Worm (Caenorhabditis elegans) whole organism, early embryonic: ENCODE measurements around the gene fbxb-103.

Experiments used
- B0310.2 ChIP-seq: sonication (generic microtip); optimal IDR thresholded peaks from 2 replicates; lab custom pipeline; 2016; ENCODE audit warnings: mild to moderate bottlenecking, missing genetic modification characterization, missing compliant biosample characterization
- F13C5.2 ChIP-seq: sonication (generic microtip); optimal IDR thresholded peaks from 2 replicates; lab custom pipeline; 2017; ENCODE audit warnings: mild to moderate bottlenecking, missing genetic modification characterization, inconsistent platforms, missing compliant biosample characterization
- aly-1 ChIP-seq: sonication (generic microtip); optimal IDR thresholded peaks from 2 replicates; lab custom pipeline; 2016; ENCODE audit warnings: missing genetic modification characterization, missing compliant biosample characterization
- ama-1 ChIP-seq: fragments of 150-350 bp; optimal IDR thresholded peaks from 2 replicates; lab custom pipeline; 2014
- ceh-13 ChIP-seq: fragments of 200-800 bp; sonication (Bioruptor generic); optimal IDR thresholded peaks from 2 replicates; lab custom pipeline; 2018; ENCODE audit warnings: mild to moderate bottlenecking, missing genetic modification characterization, missing compliant biosample characterization
- ceh-36 ChIP-seq: sonication (generic microtip); optimal IDR thresholded peaks from 2 replicates; lab custom pipeline; 2016; ENCODE audit warnings: missing genetic modification characterization, inconsistent platforms, missing compliant biosample characterization
- ets-7 ChIP-seq: sonication (generic microtip); optimal IDR thresholded peaks from 2 replicates; lab custom pipeline; 2016; ENCODE audit warnings: missing genotype, missing genetic modification characterization, missing compliant biosample characterization
- flt-1 ChIP-seq: fragments of 200-800 bp; sonication (Bioruptor generic); IDR thresholded peaks from 2 replicates; pipeline ENCODE4 v1.3.6; 2022; ENCODE audit warnings: missing genetic modification characterization, missing compliant biosample characterization
- hmbx-1 ChIP-seq: sonication (generic microtip); optimal IDR thresholded peaks from 2 replicates; lab custom pipeline; 2016; ENCODE audit warnings: mild to moderate bottlenecking, missing genetic modification characterization, missing compliant biosample characterization
- hmg-4 ChIP-seq: fragments of 200-800 bp; sonication (Bioruptor generic); optimal IDR thresholded peaks from 2 replicates; lab custom pipeline; 2018; ENCODE audit warnings: mild to moderate bottlenecking, missing genetic modification characterization, missing compliant biosample characterization
- hnd-1 ChIP-seq: sonication (generic microtip); optimal IDR thresholded peaks from 2 replicates; lab custom pipeline; 2016; ENCODE audit warnings: missing genetic modification characterization, missing compliant biosample characterization
- pes-1 ChIP-seq: fragments of 200-800 bp; sonication (Bioruptor generic); IDR thresholded peaks from 2 replicates; pipeline ENCODE4 v1.3.6; 2022; ENCODE audit warnings: missing genetic modification reagents, missing genetic modification characterization, missing compliant biosample characterization
- scrt-1 ChIP-seq: fragments of 200-800 bp; sonication (Bioruptor generic); IDR thresholded peaks from 2 replicates; pipeline ENCODE4 v1.3.6; 2022; ENCODE audit warnings: missing genetic modification characterization, missing compliant biosample characterization
- sea-1 ChIP-seq: fragments of 200-800 bp; sonication (Bioruptor generic); conservative IDR thresholded peaks from 2 replicates; pipeline ENCODE4 v1.3.6; 2022; ENCODE audit warnings: missing genetic modification characterization, missing compliant biosample characterization
- tbx-11 ChIP-seq: fragments of 200-800 bp; sonication (Bioruptor generic); IDR thresholded peaks from 2 replicates; pipeline ENCODE4 v1.3.6; 2022; ENCODE audit warnings: missing genetic modification characterization, missing compliant biosample characterization
- tbx-37 ChIP-seq: fragments of 200-800 bp; sonication (Bioruptor generic); conservative IDR thresholded peaks from 2 replicates; pipeline ENCODE4 v1.3.6; 2022; ENCODE audit warnings: missing genetic modification reagents, missing genetic modification characterization, missing compliant biosample characterization
- tra-4 ChIP-seq: sonication (generic microtip); optimal IDR thresholded peaks from 2 replicates; lab custom pipeline; 2017; ENCODE audit warnings: missing genetic modification characterization, missing compliant biosample characterization

fbxb-103 gene

DNA sequence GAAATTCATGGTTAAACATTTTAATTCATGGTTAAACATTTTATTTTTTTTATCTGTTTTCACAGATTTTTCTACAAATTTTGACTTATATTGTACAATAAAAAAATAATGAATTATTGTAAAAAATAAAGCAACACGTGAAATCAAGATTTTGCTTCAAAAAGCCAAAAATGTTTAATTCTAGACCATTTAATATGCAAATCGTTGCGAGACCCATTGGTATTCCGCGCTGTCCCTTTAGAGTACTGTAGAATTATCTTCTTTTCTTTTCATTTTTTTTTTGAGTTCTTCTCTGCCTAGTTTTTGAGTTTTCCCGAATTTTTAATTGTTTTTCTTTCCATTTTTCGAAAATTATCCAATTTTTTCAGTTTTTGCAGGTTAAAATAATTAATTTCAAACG lies 27.1 kb downstream of the fbxb-103 start, which contains the start of gene Y14H12B.1:
Gene Y14H12B.1 (plus strand): TSS at position 363 of the 400 bp plus-strand sequence.
- TF ChIP-seq ceh-36 (tag; lab: Kevin White, UChicago) (no peak), tbx-11 (GFP tag; lab: Robert Waterston, UW) (no peak), scrt-1 (GFP tag; lab: Robert Waterston, UW) (no peak), pes-1 (GFP tag; lab: Robert Waterston, UW) (no peak), hnd-1 (tag; lab: Kevin White, UChicago) (no peak), ets-7 (tag; lab: Kevin White, UChicago) (no peak), ama-1 (lab: Kevin White, UChicago) (no peak), tra-4 (tag; lab: Kevin White, UChicago) (no peak), F13C5.2 (tag; lab: Kevin White, UChicago) (no peak), aly-1 (tag; lab: Kevin White, UChicago) (no peak), tbx-37 (GFP tag; lab: Robert Waterston, UW) (no peak)

ce11 chrII:3935098-3935497 lies 28.2 kb downstream of the fbxb-103 start:
- TF ChIP-seq B0310.2 (tag; lab: Kevin White, UChicago), result no peak
- no peak for TF ChIP-seq tbx-37 (GFP tag; lab: Robert Waterston, UW)
- TF ChIP-seq scrt-1 (GFP tag; lab: Robert Waterston, UW), result no peak
- no peak for TF ChIP-seq sea-1 (GFP tag; lab: Robert Waterston, UW)
- no peak for TF ChIP-seq ceh-36 (tag; lab: Kevin White, UChicago)

ce11 chrII:3935990-3936389 lies 29.1 kb downstream of the fbxb-103 start:
- no peak for TF ChIP-seq hmg-4 (GFP tag; lab: Kevin White, UChicago)
- TF ChIP-seq pes-1 (GFP tag; lab: Robert Waterston, UW), result no peak
- TF ChIP-seq ets-7 (tag; lab: Kevin White, UChicago), result no peak
- TF ChIP-seq hnd-1 (tag; lab: Kevin White, UChicago), result no peak
- no peak for TF ChIP-seq F13C5.2 (tag; lab: Kevin White, UChicago)
- TF ChIP-seq flt-1 (GFP tag; lab: Robert Waterston, UW), result no peak
- no peak for TF ChIP-seq hmbx-1 (tag; lab: Kevin White, UChicago)
- TF ChIP-seq sea-1 (GFP tag; lab: Robert Waterston, UW), result no peak
- TF ChIP-seq ceh-13 (GFP tag; lab: Kevin White, UChicago), result no peak
- TF ChIP-seq aly-1 (tag; lab: Kevin White, UChicago), result no peak
- no peak for TF ChIP-seq ceh-36 (tag; lab: Kevin White, UChicago)
- TF ChIP-seq tra-4 (tag; lab: Kevin White, UChicago), result no peak
- no peak for TF ChIP-seq tbx-11 (GFP tag; lab: Robert Waterston, UW)
- TF ChIP-seq scrt-1 (GFP tag; lab: Robert Waterston, UW), result no peak
- no peak for TF ChIP-seq tbx-37 (GFP tag; lab: Robert Waterston, UW)

ce11 chrII:3947404-3947803 lies 40.5 kb downstream of the fbxb-103 start:
- TF ChIP-seq hmbx-1 (tag; lab: Kevin White, UChicago), result no peak

DNA sequence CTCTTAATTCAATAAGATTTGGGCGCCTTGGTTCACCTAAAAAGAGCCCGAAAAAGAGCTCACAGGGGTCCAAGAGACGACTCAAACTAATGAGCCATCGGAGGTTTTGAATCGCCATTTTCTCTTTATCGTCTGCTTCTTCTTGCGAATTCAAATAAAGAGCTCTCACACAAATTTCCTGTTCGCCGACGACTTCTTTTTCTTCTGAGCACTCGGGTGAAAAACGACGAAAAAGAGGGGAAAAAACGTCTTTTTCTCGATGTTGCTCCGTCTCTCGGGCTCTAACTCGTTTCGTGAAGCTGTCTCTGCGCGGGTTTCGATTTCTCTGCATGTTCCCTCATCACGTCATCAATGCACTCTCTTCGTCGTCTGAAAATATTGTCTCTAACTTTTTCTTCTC lies 41.6 kb downstream of the fbxb-103 start:
- TF ChIP-seq tbx-37 (GFP tag; lab: Robert Waterston, UW), result no peak
- TF ChIP-seq ets-7 (tag; lab: Kevin White, UChicago), result no peak
- TF ChIP-seq sea-1 (GFP tag; lab: Robert Waterston, UW), result no peak
- no peak for TF ChIP-seq scrt-1 (GFP tag; lab: Robert Waterston, UW)
- no peak for TF ChIP-seq ceh-13 (GFP tag; lab: Kevin White, UChicago)
- TF ChIP-seq hmg-4 (GFP tag; lab: Kevin White, UChicago), result no peak
- no peak for TF ChIP-seq ama-1 (lab: Kevin White, UChicago)
- no peak for TF ChIP-seq ceh-36 (tag; lab: Kevin White, UChicago)
- no peak for TF ChIP-seq tra-4 (tag; lab: Kevin White, UChicago)
- no peak for TF ChIP-seq F13C5.2 (tag; lab: Kevin White, UChicago)
- TF ChIP-seq flt-1 (GFP tag; lab: Robert Waterston, UW), result no peak
- no peak for TF ChIP-seq tbx-11 (GFP tag; lab: Robert Waterston, UW)
- no peak for TF ChIP-seq aly-1 (tag; lab: Kevin White, UChicago)

DNA sequence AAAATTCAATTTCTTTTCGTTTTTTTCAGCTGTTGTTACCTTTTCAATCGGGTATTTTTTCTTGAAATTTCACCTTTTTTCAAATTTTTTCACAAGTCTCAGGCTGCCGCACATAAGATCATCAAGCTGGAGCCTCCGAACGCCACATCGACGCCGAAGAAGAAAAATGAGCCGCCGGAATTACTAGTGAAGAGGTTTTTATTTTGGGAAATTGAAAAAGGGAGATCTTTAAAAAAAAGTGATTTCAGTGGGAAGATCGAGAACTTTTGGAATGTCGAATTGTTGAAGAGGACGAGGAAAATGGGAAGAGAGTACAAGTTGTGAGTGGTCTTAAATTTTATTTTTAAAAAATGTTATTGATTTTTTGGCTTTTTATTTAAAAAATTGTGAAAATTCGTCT lies 43.1 kb downstream of the fbxb-103 start, which contains the start of gene sea-2:
Gene sea-2 (plus strand): TSS at position 301 of the 400 bp plus-strand sequence.
- TF ChIP-seq pes-1 (GFP tag; lab: Robert Waterston, UW) (no peak), tbx-11 (GFP tag; lab: Robert Waterston, UW) (no peak), sea-1 (GFP tag; lab: Robert Waterston, UW) (no peak), ceh-36 (tag; lab: Kevin White, UChicago) (no peak), hnd-1 (tag; lab: Kevin White, UChicago) (no peak), ama-1 (lab: Kevin White, UChicago) (no peak), F13C5.2 (tag; lab: Kevin White, UChicago) (no peak), tra-4 (tag; lab: Kevin White, UChicago) (no peak), hmg-4 (GFP tag; lab: Kevin White, UChicago) (no peak), tbx-37 (GFP tag; lab: Robert Waterston, UW) (no peak), aly-1 (tag; lab: Kevin White, UChicago) (no peak), B0310.2 (tag; lab: Kevin White, UChicago) (no peak), ceh-13 (GFP tag; lab: Kevin White, UChicago) (no peak), hmbx-1 (tag; lab: Kevin White, UChicago) (no peak), flt-1 (GFP tag; lab: Robert Waterston, UW) (no peak), scrt-1 (GFP tag; lab: Robert Waterston, UW) (no peak), ets-7 (tag; lab: Kevin White, UChicago) (no peak)

DNA sequence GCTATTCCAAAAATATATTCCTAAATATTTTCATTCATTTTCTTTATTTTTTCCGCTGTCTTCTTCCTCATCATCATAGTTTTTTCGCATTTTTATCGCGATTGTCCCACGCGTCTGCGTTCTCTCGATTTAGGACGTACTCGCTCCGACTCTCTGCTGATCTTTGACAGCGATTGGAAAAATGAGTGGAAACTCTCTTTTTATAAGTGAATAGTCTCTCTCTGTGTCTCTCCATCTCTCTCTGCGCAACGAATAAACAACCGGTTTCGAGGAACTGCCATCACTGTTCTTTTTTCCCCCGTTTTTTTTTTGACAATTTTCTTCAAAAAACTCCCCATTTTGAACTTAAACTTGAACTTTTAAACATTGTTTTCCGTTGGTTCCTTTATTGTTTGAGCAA lies 44.4 kb downstream of the fbxb-103 start:
- TF ChIP-seq hmbx-1 (tag; lab: Kevin White, UChicago) (no peak), hmg-4 (GFP tag; lab: Kevin White, UChicago) (no peak), ama-1 (lab: Kevin White, UChicago) (no peak), aly-1 (tag; lab: Kevin White, UChicago) (no peak), tbx-37 (GFP tag; lab: Robert Waterston, UW) (no peak), tbx-11 (GFP tag; lab: Robert Waterston, UW) (no peak), sea-1 (GFP tag; lab: Robert Waterston, UW) (no peak), ceh-13 (GFP tag; lab: Kevin White, UChicago) (no peak), ets-7 (tag; lab: Kevin White, UChicago) (no peak), ceh-36 (tag; lab: Kevin White, UChicago) (no peak), scrt-1 (GFP tag; lab: Robert Waterston, UW) (no peak), tra-4 (tag; lab: Kevin White, UChicago) (no peak), pes-1 (GFP tag; lab: Robert Waterston, UW) (no peak)
